Worm (Caenorhabditis elegans) whole organism, L4/young adult: Measurements from ENCODE around the gene Y37E11AM.3.

ENCODE experiments used
- W03F9.2 ChIP-seq: fragments of 150-350 bp; optimal IDR thresholded peaks from 2 replicates; lab custom pipeline; 2014; ENCODE audit warnings: missing biosample characterization, missing genetic modification characterization
- dao-5 ChIP-seq: sonication (generic microtip); optimal IDR thresholded peaks from 2 replicates; lab custom pipeline; 2016; ENCODE audit warnings: missing genotype, missing genetic modification characterization, moderate library complexity, missing compliant biosample characterization
- him-1 ChIP-seq: sonication (generic microtip); optimal IDR thresholded peaks from 2 replicates; lab custom pipeline; 2016; ENCODE audit warnings: missing genotype, missing genetic modification reagents, missing genetic modification characterization, missing compliant biosample characterization

The Y37E11AM.3 gene

DNA sequence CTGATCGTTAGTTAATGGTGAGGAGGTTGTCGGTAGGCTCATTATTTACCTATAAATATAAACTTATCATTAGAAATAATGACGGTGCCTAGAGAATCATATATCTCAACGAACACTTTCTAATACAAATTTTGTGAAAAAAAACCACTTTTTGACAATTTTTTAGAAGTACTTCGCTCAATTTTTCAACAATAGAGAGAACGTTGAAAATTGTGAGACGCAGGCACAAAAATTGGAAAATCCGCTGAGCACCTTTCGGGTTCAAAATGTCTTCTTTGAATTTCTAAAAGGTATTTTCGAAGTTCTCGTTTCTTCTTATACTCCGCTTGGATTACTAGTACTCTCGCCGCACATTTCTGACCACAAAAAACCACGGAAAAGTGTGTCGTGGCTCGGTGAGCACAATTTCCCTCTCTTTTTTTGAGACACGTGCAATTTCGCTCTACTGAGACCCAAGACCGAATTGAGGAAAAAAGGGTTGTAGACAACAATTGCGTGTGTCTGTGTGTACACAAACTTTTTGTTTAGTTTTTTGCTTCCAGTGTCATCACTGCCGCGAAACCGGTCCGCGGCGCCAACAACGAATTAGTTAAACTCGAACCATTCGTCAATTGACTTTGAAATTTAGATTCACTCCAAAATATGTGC lies 22.0 kb upstream of the Y37E11AM.3 start, which contains the start of gene nape-1:
Gene nape-1 (minus strand): TSS at position 51 of the 648 bp plus-strand sequence.
- TF ChIP-seq W03F9.2 (tag; lab: Kevin White, UChicago) (peak; percentile 18), dao-5 (tag; lab: Kevin White, UChicago) (no peak)

DNA sequence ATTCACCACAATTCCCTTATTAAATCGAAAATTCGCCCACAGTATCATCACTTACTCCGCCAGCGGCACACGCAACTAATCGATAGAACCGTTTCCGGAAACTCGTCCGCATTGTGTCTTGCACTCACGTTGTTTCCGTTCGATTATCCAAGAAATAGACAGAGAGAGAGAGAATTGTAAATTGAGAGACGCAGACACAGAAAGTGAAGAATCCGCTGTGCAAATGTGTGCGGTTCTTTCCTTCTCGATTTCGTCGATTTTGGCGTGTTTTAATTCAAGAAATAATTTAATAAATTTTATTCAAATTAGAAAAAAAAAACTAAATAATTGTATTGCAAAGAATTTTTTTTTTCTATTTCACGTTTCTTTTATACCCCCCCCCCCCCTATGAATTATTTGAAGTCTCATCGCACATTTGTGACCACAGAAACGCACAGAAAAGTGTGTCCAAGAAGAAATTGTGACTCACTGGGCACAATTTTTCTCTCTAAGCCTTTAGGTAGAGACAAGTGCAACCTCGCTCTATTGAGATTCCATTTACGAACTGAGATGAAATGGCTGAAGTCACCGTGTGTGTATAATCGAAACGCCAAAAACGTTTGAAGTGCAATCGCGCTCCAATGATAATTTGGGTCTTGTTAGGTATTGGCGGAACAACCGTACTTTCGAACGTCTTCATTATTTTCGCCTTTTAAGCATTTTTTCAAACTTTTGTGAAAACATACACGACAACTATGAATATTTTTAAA lies 19.9 kb upstream of the Y37E11AM.3 start, which contains the start of gene nape-2:
Gene nape-2 (minus strand): TSS at position 271 of the 749 bp plus-strand sequence.
- TF ChIP-seq W03F9.2 (tag; lab: Kevin White, UChicago) (no peak), dao-5 (tag; lab: Kevin White, UChicago) (no peak), him-1 (tag; lab: Kevin White, UChicago) (no peak)

DNA sequence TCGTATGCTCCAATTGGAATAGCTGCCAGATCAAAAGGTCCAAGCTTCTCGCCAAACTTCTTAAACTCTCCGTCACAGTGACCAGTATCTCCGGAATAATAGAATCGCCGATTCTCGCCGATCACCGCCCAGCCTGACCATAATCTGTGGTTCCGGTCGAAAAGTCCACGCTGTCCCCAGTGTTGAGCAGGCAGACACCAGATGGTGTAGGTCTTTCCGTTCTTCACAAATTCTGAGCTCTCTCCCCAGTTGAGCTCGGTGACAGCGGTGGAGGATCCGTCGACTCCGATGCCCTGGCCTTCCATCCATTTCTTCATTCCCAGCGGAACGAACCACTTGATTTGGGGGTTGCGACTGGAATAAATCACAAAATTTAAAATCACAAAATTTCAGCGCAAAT lies 17.3 kb upstream of the Y37E11AM.3 start:
- no peak for TF ChIP-seq him-1 (tag; lab: Kevin White, UChicago)
- no peak for TF ChIP-seq W03F9.2 (tag; lab: Kevin White, UChicago)

DNA sequence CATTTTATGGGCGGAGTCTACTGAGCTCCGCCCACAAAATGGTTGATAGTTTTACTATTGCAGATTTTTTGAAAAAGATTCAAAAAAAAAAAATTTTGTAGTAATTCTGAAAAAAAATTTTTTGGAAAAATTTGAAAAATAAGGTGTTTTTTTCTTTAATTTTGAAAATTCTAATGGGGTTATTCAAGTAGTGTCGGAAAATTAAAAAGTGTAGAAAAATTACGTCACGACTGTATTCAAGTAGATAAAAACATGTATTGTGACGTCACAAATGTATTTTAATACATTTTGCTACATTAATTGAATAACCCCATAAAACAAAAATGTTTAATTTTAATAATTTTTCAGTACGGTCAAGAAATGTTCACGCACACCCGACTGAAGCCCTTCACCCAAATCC lies 14.3 kb upstream of the Y37E11AM.3 start:
- no peak for TF ChIP-seq W03F9.2 (tag; lab: Kevin White, UChicago)

DNA sequence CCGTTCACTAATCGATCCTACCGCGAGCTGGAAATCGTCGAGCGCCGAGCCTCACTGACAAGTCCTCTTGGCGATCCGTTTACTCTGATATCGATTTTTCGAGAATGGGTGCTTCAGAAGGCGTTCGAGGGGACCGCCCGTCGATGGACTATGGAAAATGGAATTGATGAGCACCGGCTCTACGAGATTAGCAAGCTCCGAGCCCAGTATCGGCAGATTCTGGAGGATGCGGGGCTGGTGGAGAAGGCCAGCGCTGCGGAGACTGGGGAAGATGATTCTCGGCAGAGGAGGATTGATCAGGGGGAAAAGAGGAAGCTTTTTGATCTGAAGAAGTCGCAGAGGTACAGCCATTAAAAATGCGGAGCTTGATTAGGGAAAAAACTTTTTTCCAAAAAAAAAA lies 12.5 kb upstream of the Y37E11AM.3 start:
- no peak for TF ChIP-seq dao-5 (tag; lab: Kevin White, UChicago)

DNA sequence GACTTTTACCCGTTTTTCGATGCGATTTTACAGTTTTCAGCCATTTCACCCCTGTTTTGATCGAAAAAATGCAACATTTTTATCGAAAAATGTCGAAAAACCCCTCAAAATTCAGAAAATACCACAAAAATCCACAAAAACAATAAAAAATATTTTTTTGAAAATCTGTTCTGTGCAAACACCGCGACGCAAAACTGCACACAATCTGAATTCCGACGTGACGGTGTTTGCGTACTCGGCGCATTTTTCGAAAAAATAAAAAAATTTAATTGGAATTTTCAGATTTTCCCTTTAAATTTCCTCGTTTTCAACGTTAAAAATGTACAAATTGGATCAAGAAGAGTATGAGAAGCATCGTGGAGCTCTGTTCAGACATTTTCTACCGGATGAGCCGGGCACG lies 6.9 kb upstream of the Y37E11AM.3 start, which contains the start of gene smgl-2:
Gene smgl-2 (plus strand): TSS at position 320 of the 400 bp plus-strand sequence.
- TF ChIP-seq him-1 (tag; lab: Kevin White, UChicago), result no peak
- peak; percentile 83 for TF ChIP-seq W03F9.2 (tag; lab: Kevin White, UChicago)

DNA sequence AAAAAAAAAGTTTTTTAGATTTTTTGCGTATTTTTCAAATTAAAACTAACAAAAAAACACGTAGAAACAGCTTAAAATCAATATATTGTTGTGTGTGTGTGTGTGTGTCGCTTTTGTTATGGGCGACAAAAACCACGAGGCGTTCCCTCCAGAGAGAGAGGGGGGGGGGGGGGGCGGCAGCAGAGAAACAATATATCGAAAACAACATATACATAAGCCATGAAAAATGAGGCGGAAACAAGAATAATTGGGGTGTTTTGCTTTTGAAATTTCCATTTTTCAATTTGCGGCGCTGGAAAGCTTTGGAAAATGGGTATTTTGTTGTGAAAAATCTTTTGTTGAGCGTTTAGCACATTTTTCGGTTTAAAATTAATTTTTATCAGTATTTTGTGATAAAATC lies 6.4 kb upstream of the Y37E11AM.3 start, which contains the start of gene Y37E11AM.2:
Gene Y37E11AM.2 (minus strand): TSS at position 101 of the 400 bp plus-strand sequence.
- TF ChIP-seq him-1 (tag; lab: Kevin White, UChicago), result no peak
- TF ChIP-seq W03F9.2 (tag; lab: Kevin White, UChicago), result no peak

DNA sequence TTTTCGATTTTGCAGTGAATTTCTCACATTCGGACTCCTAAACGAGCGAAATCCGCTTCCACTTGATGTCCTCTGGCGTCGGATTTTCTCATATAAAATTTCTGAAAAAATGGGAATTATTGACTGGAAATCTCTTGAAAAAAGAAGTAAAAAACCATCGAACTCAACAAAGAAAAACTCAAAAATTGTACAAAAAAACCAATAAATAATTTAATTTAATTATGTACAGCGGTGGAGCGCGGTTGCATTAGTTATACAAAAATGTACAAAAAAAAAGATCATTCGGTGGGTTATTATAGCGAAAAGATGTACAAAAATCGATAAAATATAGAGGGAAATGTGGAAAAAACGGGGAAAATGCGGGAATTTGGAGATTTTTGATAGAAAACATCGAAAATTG lies 3.7 kb upstream of the Y37E11AM.3 start, which contains the start of gene Y37E11AM.4:
Gene Y37E11AM.4 (minus strand): TSS at position 101 of the 400 bp plus-strand sequence.
- TF ChIP-seq W03F9.2 (tag; lab: Kevin White, UChicago) (no peak), dao-5 (tag; lab: Kevin White, UChicago) (no peak), him-1 (tag; lab: Kevin White, UChicago) (no peak)

DNA sequence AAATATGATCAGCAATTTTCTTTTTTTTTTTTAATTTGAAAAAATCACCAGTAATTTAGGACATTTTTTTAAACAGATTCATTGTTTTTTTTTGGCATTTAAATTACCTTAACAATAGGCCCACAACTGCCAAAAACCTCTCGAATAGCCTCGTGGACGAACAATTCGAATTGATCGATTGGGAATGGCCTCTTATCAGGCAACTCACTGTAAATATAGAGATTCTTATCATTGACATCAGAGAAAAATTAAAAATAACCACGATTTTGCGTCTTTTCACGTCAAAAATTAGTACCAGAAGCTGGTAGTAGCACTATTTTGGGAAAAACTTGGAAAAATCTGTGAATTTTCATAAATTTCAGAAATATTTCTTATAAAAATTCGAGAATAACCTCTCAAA lies 3.0 kb upstream of the Y37E11AM.3 start:
- TF ChIP-seq him-1 (tag; lab: Kevin White, UChicago) (no peak), W03F9.2 (tag; lab: Kevin White, UChicago) (no peak), dao-5 (tag; lab: Kevin White, UChicago) (no peak)

DNA sequence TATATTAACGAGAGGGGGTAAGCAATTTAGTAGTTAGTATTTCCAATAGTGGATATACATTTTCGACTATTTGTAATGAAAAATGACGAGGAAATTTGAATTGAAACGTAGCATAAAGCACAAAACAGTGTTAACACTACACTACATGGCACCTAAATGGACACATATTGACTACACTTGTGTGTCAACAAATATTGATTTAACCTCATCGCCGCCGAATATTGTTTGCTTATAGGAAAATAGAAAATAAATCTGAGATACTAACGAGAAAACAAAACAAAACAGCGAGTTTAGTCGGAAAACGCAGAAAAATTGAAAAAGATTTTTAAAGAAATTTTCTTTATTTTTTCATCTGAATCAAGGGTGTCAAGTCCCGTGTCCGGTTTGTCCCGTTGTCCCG lies 1.7 kb upstream of the Y37E11AM.3 start:
- TF ChIP-seq W03F9.2 (tag; lab: Kevin White, UChicago) (no peak), him-1 (tag; lab: Kevin White, UChicago) (no peak), dao-5 (tag; lab: Kevin White, UChicago) (no peak)

DNA sequence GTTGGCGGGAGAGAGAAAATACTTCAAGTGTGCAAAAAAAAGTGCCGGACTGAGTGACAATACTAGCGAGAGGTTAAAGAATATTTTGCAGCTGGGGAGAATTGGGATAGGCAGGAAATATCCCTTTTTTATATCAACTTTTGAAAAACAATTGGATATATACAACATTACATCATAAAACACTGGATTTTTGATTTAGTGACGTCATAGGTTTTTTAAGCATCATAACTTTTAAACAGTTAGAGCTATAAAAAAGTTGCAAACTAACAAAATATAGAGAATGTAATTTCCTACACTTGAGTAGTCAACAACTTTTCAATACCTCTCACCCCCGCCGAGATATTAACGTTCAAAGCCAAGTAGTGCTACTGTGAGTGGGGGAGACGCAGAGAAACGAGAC lies 8.2 kb downstream of the Y37E11AM.3 start:
- TF ChIP-seq dao-5 (tag; lab: Kevin White, UChicago), result no peak
- no peak for TF ChIP-seq W03F9.2 (tag; lab: Kevin White, UChicago)
- no peak for TF ChIP-seq him-1 (tag; lab: Kevin White, UChicago)

DNA sequence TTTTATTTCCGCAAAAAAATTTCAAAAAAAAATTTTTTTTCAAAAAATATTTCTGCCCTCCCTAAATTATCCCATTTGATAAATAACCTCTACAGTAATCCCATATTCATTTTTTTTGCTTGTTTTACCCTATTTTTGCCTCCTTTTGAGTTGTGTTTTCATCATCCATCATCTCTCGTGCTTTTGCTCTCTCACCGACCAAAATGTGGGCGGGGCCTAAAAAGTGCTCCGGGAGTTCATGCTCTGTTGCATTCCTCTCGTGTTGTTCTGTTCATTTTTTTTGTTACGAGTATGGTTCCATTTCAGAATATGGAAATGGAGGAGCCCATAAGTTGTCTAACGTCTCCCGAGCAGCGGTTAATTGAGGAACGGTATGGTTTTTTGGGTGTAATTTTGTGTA lies 9.8 kb downstream of the Y37E11AM.3 start, which contains the start of gene Y37E11AL.1:
Gene Y37E11AL.1 (plus strand): TSS at position 301 of the 400 bp plus-strand sequence.
- TF ChIP-seq W03F9.2 (tag; lab: Kevin White, UChicago) (no peak), him-1 (tag; lab: Kevin White, UChicago) (no peak), dao-5 (tag; lab: Kevin White, UChicago) (no peak)

DNA sequence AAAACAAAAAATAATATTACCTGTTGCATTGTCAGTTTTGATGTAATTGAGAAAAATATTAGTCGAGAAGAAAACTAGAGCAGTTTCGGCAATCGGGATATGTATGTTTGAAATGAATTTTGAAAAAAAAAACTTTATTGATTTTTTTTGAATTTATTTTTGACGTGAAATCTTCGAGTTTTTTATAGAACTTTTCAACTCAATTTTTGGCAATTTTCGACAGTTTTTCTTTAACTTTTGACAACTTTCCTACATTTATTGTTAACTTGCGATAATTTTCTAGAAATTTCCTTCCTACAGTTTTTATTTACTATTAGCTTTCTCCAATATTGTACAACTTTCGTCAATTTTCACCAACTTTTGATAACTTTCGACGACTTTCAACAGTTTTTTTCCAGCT lies 17.1 kb downstream of the Y37E11AM.3 start, which contains the start of gene Y37E11AL.12:
Gene Y37E11AL.12 (minus strand): TSS at position 101 of the 400 bp plus-strand sequence.
- TF ChIP-seq W03F9.2 (tag; lab: Kevin White, UChicago), result no peak
- TF ChIP-seq him-1 (tag; lab: Kevin White, UChicago), result no peak
- no peak for TF ChIP-seq dao-5 (tag; lab: Kevin White, UChicago)

DNA sequence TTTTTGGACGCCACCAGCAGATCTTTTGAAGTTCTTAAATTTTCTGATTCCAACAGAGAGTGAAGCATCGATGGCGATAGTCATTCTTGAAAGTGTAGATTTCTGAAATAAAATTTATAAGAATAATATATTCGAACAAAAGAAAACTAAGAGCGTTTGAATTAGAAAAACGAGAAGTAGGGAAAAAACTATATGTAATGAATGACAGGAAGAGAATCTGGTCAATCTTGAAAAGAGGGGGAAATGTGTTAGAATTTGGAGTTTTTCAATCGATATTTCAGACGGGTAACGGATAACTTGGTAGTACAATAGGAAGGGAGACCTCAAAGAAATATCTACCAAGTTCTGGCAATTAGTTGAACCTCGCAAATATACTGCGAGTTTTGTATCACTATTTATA lies 18.4 kb downstream of the Y37E11AM.3 start, which contains the start of gene Y37E11AL.9:
Gene Y37E11AL.9 (minus strand): TSS at position 101 of the 400 bp plus-strand sequence.
- TF ChIP-seq dao-5 (tag; lab: Kevin White, UChicago), result no peak
- TF ChIP-seq W03F9.2 (tag; lab: Kevin White, UChicago), result no peak
